Worm (Caenorhabditis elegans) whole organism, L2 larva: Measurements from ENCODE around the gene fbxa-45.
"Not testable (repeated sequence)": the region's sequence is repeated elsewhere in the genome, so short reads cannot be mapped to it uniquely, and the experiment has no call there.

ENCODE experiments used
- R02D3.7 ChIP-seq: fragments of 150-350 bp; optimal IDR thresholded peaks from 2 replicates; lab custom pipeline; 2014; ENCODE audit warnings: missing biosample characterization, missing genetic modification characterization
- ZK546.5 ChIP-seq: sonication (generic microtip); optimal IDR thresholded peaks from 2 replicates; lab custom pipeline; 2017; ENCODE audit warnings: missing biosample characterization, missing genetic modification characterization
- blmp-1 ChIP-seq: sonication (generic microtip); optimal IDR thresholded peaks from 2 replicates; lab custom pipeline; 2017; ENCODE audit warnings: missing genetic modification characterization, mild to moderate bottlenecking, missing compliant biosample characterization, antibody characterized with exemption, moderate library complexity; ENCODE audit not compliant: insufficient read depth
- elt-1 ChIP-seq: fragments of 150-350 bp; optimal IDR thresholded peaks from 2 replicates; lab custom pipeline; 2014; ENCODE audit warnings: missing biosample characterization, missing genetic modification characterization
- nhr-10 ChIP-seq: sonication (generic microtip); optimal IDR thresholded peaks from 2 replicates; lab custom pipeline; 2017; ENCODE audit warnings: missing biosample characterization, missing genetic modification characterization
- snpc-4 ChIP-seq: fragments of 150-350 bp; optimal IDR thresholded peaks from 2 replicates; lab custom pipeline; 2014; ENCODE audit warnings: missing biosample characterization, missing genetic modification characterization

ce11 chrV:16948011-16948410 lies 48.8 kb upstream of the fbxa-45 start, which contains the start of gene fbxa-112:
- not testable (repeated sequence) for TF ChIP-seq ZK546.5 (tag; lab: Kevin White, UChicago); R02D3.7 (tag; lab: Kevin White, UChicago); snpc-4 (tag; lab: Kevin White, UChicago); nhr-10; blmp-1; elt-1 (tag; lab: Kevin White, UChicago)
